Fruit fly (Drosophila melanogaster) whole organism, embryonic: ENCODE data around the gene CG42781.

Experiments used
- Aef1 ChIP-seq: fragments of 200-800 bp; sonication (Bioruptor generic); IDR thresholded peaks from 3 replicates; pipeline ENCODE4 v1.3.6; 2022; ENCODE audit warnings: missing biosample characterization, missing genetic modification characterization
- B-H2 ChIP-seq: fragments of 200-800 bp; sonication (Bioruptor generic); optimal IDR thresholded peaks from 2 replicates; lab custom pipeline; 2018; ENCODE audit warnings: missing biosample characterization, mild to moderate bottlenecking, missing genetic modification characterization
- Bteb2 ChIP-seq: fragments of 200-800 bp; sonication (Bioruptor generic); optimal IDR thresholded peaks from 2 replicates; lab custom pipeline; 2016; ENCODE audit warnings: missing biosample characterization, missing genetic modification characterization
- C15 ChIP-seq: fragments of 200-800 bp; sonication (Bioruptor generic); IDR thresholded peaks from 3 replicates; pipeline ENCODE4 v1.3.6; 2022; ENCODE audit warnings: missing biosample characterization, missing genetic modification characterization
- CG10147 ChIP-seq: fragments of 200-800 bp; sonication (Bioruptor generic); optimal IDR thresholded peaks from 2 replicates; lab custom pipeline; 2019; ENCODE audit warnings: missing biosample characterization, mild to moderate bottlenecking, missing genetic modification characterization, moderate library complexity
- CG12391 ChIP-seq: fragments of 200-800 bp; sonication (Bioruptor generic); optimal IDR thresholded peaks from 3 replicates; lab custom pipeline; 2018; ENCODE audit warnings: missing biosample characterization, mild to moderate bottlenecking, missing genetic modification characterization, moderate library complexity
- CG15269 ChIP-seq: fragments of 200-800 bp; sonication (Bioruptor generic); optimal IDR thresholded peaks from 2 replicates; lab custom pipeline; 2018; ENCODE audit warnings: missing biosample characterization, mild to moderate bottlenecking, missing genetic modification characterization, moderate library complexity
- CG15601 ChIP-seq: fragments of 200-800 bp; sonication (Bioruptor generic); optimal IDR thresholded peaks from 3 replicates; lab custom pipeline; 2019; ENCODE audit warnings: missing biosample characterization, mild to moderate bottlenecking, missing genetic modification characterization, moderate library complexity
- CG1602 ChIP-seq: fragments of 200-800 bp; sonication (Bioruptor generic); optimal IDR thresholded peaks from 3 replicates; lab custom pipeline; 2016; ENCODE audit warnings: missing biosample characterization, missing genetic modification characterization
- CG1603 ChIP-seq: fragments of 200-800 bp; sonication (Bioruptor generic); optimal IDR thresholded peaks from 2 replicates; lab custom pipeline; 2019; ENCODE audit warnings: missing biosample characterization, mild to moderate bottlenecking, missing genetic modification characterization, moderate library complexity
- CG17385 ChIP-seq: fragments of 200-800 bp; sonication (Bioruptor generic); optimal IDR thresholded peaks from 3 replicates; lab custom pipeline; 2018; ENCODE audit warnings: missing biosample characterization, mild to moderate bottlenecking, missing genetic modification characterization
- CG2202 ChIP-seq: fragments of 200-800 bp; sonication (Bioruptor generic); optimal IDR thresholded peaks from 2 replicates; lab custom pipeline; 2018; ENCODE audit warnings: missing biosample characterization, mild to moderate bottlenecking, missing genetic modification characterization
- CG2678 ChIP-seq: fragments of 200-800 bp; sonication (Bioruptor generic); optimal IDR thresholded peaks from 3 replicates; lab custom pipeline; 2019; ENCODE audit warnings: missing biosample characterization, mild to moderate bottlenecking, missing genetic modification characterization, moderate library complexity
- CG2889 ChIP-seq: fragments of 200-800 bp; sonication (Bioruptor generic); IDR thresholded peaks from 3 replicates; pipeline ENCODE4 v1.3.6; 2022; ENCODE audit warnings: missing biosample characterization, missing genetic modification characterization
- CG32532 ChIP-seq: fragments of 200-800 bp; sonication (Bioruptor generic); IDR thresholded peaks from 2 replicates; pipeline ENCODE4 v1.3.6; 2022; ENCODE audit warnings: missing biosample characterization, missing genetic modification characterization
- CG3847 ChIP-seq: fragments of 200-800 bp; sonication (Bioruptor generic); IDR thresholded peaks from 2 replicates; pipeline ENCODE4 v1.3.6; 2022; ENCODE audit warnings: missing biosample characterization, missing genetic modification characterization
- CG4328 ChIP-seq: fragments of 200-800 bp; sonication (Bioruptor generic); optimal IDR thresholded peaks from 3 replicates; lab custom pipeline; 2017; ENCODE audit warnings: missing biosample characterization, missing genetic modification reagents, missing genetic modification characterization
- CG4360 ChIP-seq: fragments of 200-800 bp; sonication (Bioruptor generic); IDR thresholded peaks from 2 replicates; pipeline ENCODE4 v1.3.6; 2022; ENCODE audit warnings: missing biosample characterization, missing genetic modification characterization
- CG43689 ChIP-seq: fragments of 200-800 bp; sonication (Bioruptor generic); IDR thresholded peaks from 2 replicates; pipeline ENCODE4 v1.3.6; 2022; ENCODE audit warnings: missing biosample characterization, missing genetic modification characterization
- CG5180 ChIP-seq: fragments of 200-800 bp; sonication (Bioruptor generic); optimal IDR thresholded peaks from 3 replicates; lab custom pipeline; 2017; ENCODE audit warnings: missing biosample characterization, missing genetic modification characterization, mild to moderate bottlenecking, moderate library complexity, missing genetic modification reagents
- CG9876 ChIP-seq: fragments of 200-800 bp; sonication (Bioruptor generic); optimal IDR thresholded peaks from 2 replicates; lab custom pipeline; 2016; ENCODE audit warnings: missing biosample characterization, missing genetic modification characterization
- CkIIα-i1 ChIP-seq: fragments of 200-800 bp; sonication (Bioruptor generic); IDR thresholded peaks from 2 replicates; pipeline ENCODE4 v1.3.6; 2022; ENCODE audit warnings: missing biosample characterization, missing genetic modification characterization
- D19A ChIP-seq: fragments of 200-800 bp; optimal IDR thresholded peaks from 3 replicates; lab custom pipeline; 2019; ENCODE audit warnings: missing biosample characterization, mild to moderate bottlenecking, missing genetic modification characterization, moderate library complexity
- Deaf1 ChIP-seq: fragments of 200-800 bp; optimal IDR thresholded peaks from 3 replicates; lab custom pipeline; 2019; ENCODE audit warnings: missing biosample characterization, mild to moderate bottlenecking, missing genetic modification characterization, moderate library complexity
- Dfd ChIP-seq, 2 experiments: fragments of >200 bp; optimal IDR thresholded peaks; 2 replicates each; lab custom pipeline; 2017; ENCODE audit warnings: missing biosample characterization in 2 of 2, missing genetic modification characterization in 2 of 2
- Eip74EF ChIP-seq, 2 experiments: fragments of 200-800 bp in 1 of 2; fragments of >200 bp in 1 of 2; sonication (Bioruptor generic) in 1 of 2; optimal IDR thresholded peaks; 2 replicates each; lab custom pipeline; 2017 to 2019; ENCODE audit warnings: missing biosample characterization in 2 of 2, missing genetic modification characterization in 2 of 2, mild to moderate bottlenecking in 1 of 2, moderate library complexity in 1 of 2
- Fer3 ChIP-seq: fragments of 200-800 bp; sonication (Bioruptor generic); optimal IDR thresholded peaks from 2 replicates; lab custom pipeline; 2018; ENCODE audit warnings: missing biosample characterization, mild to moderate bottlenecking, missing genetic modification characterization, moderate library complexity
- GATAe ChIP-seq: fragments of 200-800 bp; sonication (Bioruptor generic); conservative IDR thresholded peaks from 2 replicates; pipeline ENCODE4 v1.3.6; 2022; ENCODE audit warnings: missing biosample characterization, missing genetic modification characterization
- Lim3 ChIP-seq: fragments of 200-800 bp; sonication (Bioruptor generic); IDR thresholded peaks from 2 replicates; pipeline ENCODE4 v1.3.6; 2022; ENCODE audit warnings: missing biosample characterization, missing genetic modification characterization
- Nf-YC ChIP-seq: fragments of 200-800 bp; optimal IDR thresholded peaks from 3 replicates; lab custom pipeline; 2019; ENCODE audit warnings: missing biosample characterization, mild to moderate bottlenecking, missing genetic modification characterization, moderate library complexity
- Optix ChIP-seq: fragments of 200-800 bp; sonication (Bioruptor generic); IDR thresholded peaks from 3 replicates; pipeline ENCODE4 v1.3.6; 2022; ENCODE audit warnings: missing biosample characterization, missing genetic modification characterization
- Xrp1 ChIP-seq: fragments of 200-800 bp; sonication (Bioruptor generic); IDR thresholded peaks from 2 replicates; pipeline ENCODE4 v1.3.6; 2022; ENCODE audit warnings: missing biosample characterization, missing genetic modification characterization
- bcd ChIP-seq: fragments of 200-800 bp; sonication (Bioruptor generic); optimal IDR thresholded peaks from 2 replicates; lab custom pipeline; 2017; ENCODE audit warnings: missing biosample characterization, mild to moderate bottlenecking, missing genetic modification characterization
- bsh ChIP-seq, 2 experiments: fragments of 200-800 bp; sonication (Bioruptor generic); optimal IDR thresholded peaks; 2 replicates each; lab custom pipeline; 2017 to 2018; ENCODE audit warnings: mild to moderate bottlenecking in 2 of 2, missing biosample characterization in 2 of 2, missing genetic modification characterization in 2 of 2, moderate library complexity in 1 of 2
- chinmo ChIP-seq: fragments of 200-800 bp; sonication (Bioruptor generic); IDR thresholded peaks from 4 replicates; pipeline ENCODE4 v1.3.6; 2022; ENCODE audit warnings: missing biosample characterization, missing genetic modification characterization; ENCODE audit not compliant: partially characterized antibody
- ci ChIP-seq: fragments of 200-800 bp; sonication (Bioruptor generic); IDR thresholded peaks from 3 replicates; pipeline ENCODE4 v1.3.6; 2022; ENCODE audit warnings: missing biosample characterization, missing genetic modification characterization
- crp ChIP-seq, 2 experiments: fragments of 200-800 bp; sonication (Bioruptor generic); optimal IDR thresholded peaks; 2 replicates in 1 of 2; 3 replicates in 1 of 2; lab custom pipeline; 2017; ENCODE audit warnings: missing biosample characterization in 2 of 2, missing genetic modification characterization in 2 of 2, mild to moderate bottlenecking in 1 of 2, moderate library complexity in 1 of 2
- dmrt99B ChIP-seq: fragments of 200-800 bp; sonication (Bioruptor generic); optimal IDR thresholded peaks from 2 replicates; lab custom pipeline; 2018; ENCODE audit warnings: missing biosample characterization, mild to moderate bottlenecking, missing genetic modification characterization, moderate library complexity
- emc ChIP-seq: fragments of 200-800 bp; sonication (Bioruptor generic); optimal IDR thresholded peaks from 2 replicates; lab custom pipeline; 2016; ENCODE audit warnings: missing biosample characterization, missing genetic modification characterization
- en ChIP-seq: fragments of 200-800 bp; sonication (Bioruptor generic); optimal IDR thresholded peaks from 2 replicates; lab custom pipeline; 2016; ENCODE audit warnings: missing biosample characterization, missing genetic modification characterization
- esg ChIP-seq: fragments of 200-800 bp; sonication (Bioruptor generic); conservative IDR thresholded peaks from 2 replicates; pipeline ENCODE4 v1.3.6; 2022; ENCODE audit warnings: missing biosample characterization, missing genetic modification characterization
- eyg ChIP-seq: fragments of 200-800 bp; sonication (Bioruptor generic); optimal IDR thresholded peaks from 3 replicates; lab custom pipeline; 2016; ENCODE audit warnings: missing biosample characterization, missing genetic modification characterization
- jing ChIP-seq: fragments of 200-800 bp; sonication (Bioruptor generic); optimal IDR thresholded peaks from 2 replicates; lab custom pipeline; 2018; ENCODE audit warnings: missing biosample characterization, mild to moderate bottlenecking, missing genetic modification characterization
- mirr ChIP-seq: fragments of 200-800 bp; sonication (Bioruptor generic); optimal IDR thresholded peaks from 3 replicates; lab custom pipeline; 2018; ENCODE audit warnings: missing biosample characterization, mild to moderate bottlenecking, missing genetic modification characterization
- nerfin-2 ChIP-seq: fragments of 200-800 bp; sonication (Bioruptor generic); IDR thresholded peaks from 2 replicates; pipeline ENCODE4 v1.3.6; 2022; ENCODE audit warnings: missing biosample characterization, missing genetic modification characterization; ENCODE audit not compliant: partially characterized antibody
- tgo ChIP-seq: fragments of 200-800 bp; sonication (Bioruptor generic); IDR thresholded peaks from 3 replicates; pipeline ENCODE4 v1.3.6; 2022; ENCODE audit warnings: missing biosample characterization, missing genetic modification characterization
- toy ChIP-seq: fragments of 200-800 bp; sonication (Bioruptor generic); IDR thresholded peaks from 2 replicates; pipeline ENCODE4 v1.3.6; 2022; ENCODE audit warnings: missing biosample characterization, missing genetic modification characterization
- unpg ChIP-seq: fragments of 200-800 bp; sonication (Bioruptor generic); optimal IDR thresholded peaks from 3 replicates; lab custom pipeline; 2018; ENCODE audit warnings: missing biosample characterization, mild to moderate bottlenecking, missing genetic modification characterization, moderate library complexity
- zen2 ChIP-seq: fragments of 200-800 bp; sonication (Bioruptor generic); IDR thresholded peaks from 3 replicates; pipeline ENCODE4 v1.3.6; 2022; ENCODE audit warnings: missing biosample characterization, missing genetic modification characterization; ENCODE audit not compliant: partially characterized antibody
- zfh1 ChIP-seq: fragments of 200-800 bp; sonication (Bioruptor generic); IDR thresholded peaks from 3 replicates; pipeline ENCODE4 v1.3.6; 2022; ENCODE audit warnings: missing biosample characterization, missing genetic modification characterization

Gene CG42781

dm6 chrX:7338538-7338937 lies 44.3 kb downstream of the CG42781 start (continued):
- TF ChIP-seq CG4360 (GFP tag; lab: Robert Waterston, UW) (no peak), Lim3 (GFP tag; lab: Robert Waterston, UW) (no peak), Deaf1 (peak; percentile 32), CG15601 (peak; percentile 72), Dfd (GFP tag; optimal IDR thresholded peaks at IDR 0.05; lab: Kevin White, UChicago) (no peak), bsh (GFP tag; optimal IDR thresholded peaks at IDR 0.05; lab: Kevin White, UChicago) (peak in 1 of 2 experiments; percentile 70), chinmo (GFP tag; lab: Robert Waterston, UW) (no peak), C15 (GFP tag; lab: Robert Waterston, UW) (no peak), CG2889 (GFP tag; lab: Robert Waterston, UW) (no peak), Xrp1 (peak; percentile 55; the same call in 1 of the 2 replicates), emc (GFP tag; lab: Kevin White, UChicago) (no peak), ci (GFP tag; lab: Robert Waterston, UW) (peak; percentile 72), CG15269 (tag; lab: Kevin White, UChicago) (peak; percentile 71), nerfin-2 (GFP tag; lab: Robert Waterston, UW) (no peak), CG9876 (GFP tag; lab: Kevin White, UChicago) (no peak), CG10147 (GFP tag; lab: Kevin White, UChicago) (peak; percentile 37), CkIIα-i1 (GFP tag; lab: Robert Waterston, UW) (no peak), dmrt99B (tag; lab: Kevin White, UChicago) (peak; percentile 77), Fer3 (tag; lab: Kevin White, UChicago) (peak; percentile 77), CG4328 (GFP tag; lab: Kevin White, UChicago) (peak; percentile 49), jing (peak; percentile 37), Aef1 (GFP tag; lab: Robert Waterston, UW) (no peak), CG32532 (GFP tag; lab: Robert Waterston, UW) (peak; percentile 55; the same call in 1 of the 2 replicates), CG2202 (tag; lab: Kevin White, UChicago) (peak; percentile 10), CG43689 (no peak), Eip74EF (GFP tag; optimal IDR thresholded peaks at IDR 0.05; lab: Kevin White, UChicago) (peak in 1 of 2 experiments; percentile 34), eyg (GFP tag; lab: Kevin White, UChicago) (peak; percentile 42), CG3847 (GFP tag; lab: Robert Waterston, UW) (peak; percentile 38; the same call in 1 of the 2 replicates), toy (GFP tag; lab: Robert Waterston, UW) (no peak), B-H2 (GFP tag; lab: Kevin White, UChicago) (peak; percentile 56), CG12391 (tag; lab: Kevin White, UChicago) (peak; percentile 68), CG1602 (GFP tag; lab: Kevin White, UChicago) (peak; percentile 47), bcd (GFP tag; lab: Kevin White, UChicago) (peak; percentile 34), CG5180 (peak; percentile 57), unpg (GFP tag; lab: Kevin White, UChicago) (peak; percentile 76), tgo (GFP tag; lab: Robert Waterston, UW) (peak; percentile 34; the same call in 1 of the 3 replicates), mirr (no peak), D19A (peak; percentile 58), Bteb2 (peak; percentile 44), CG17385 (GFP tag; lab: Kevin White, UChicago) (peak; percentile 69), Nf-YC (tag; lab: Kevin White, UChicago) (peak; percentile 36), en (no peak), GATAe (GFP tag; lab: Robert Waterston, UW) (no peak), crp (GFP tag; optimal IDR thresholded peaks at IDR 0.05; lab: Kevin White, UChicago) (no peak), esg (GFP tag; lab: Robert Waterston, UW) (peak; percentile 40; the same call in 1 of the 2 replicates), CG2678 (tag; lab: Kevin White, UChicago) (peak; percentile 83), zen2 (no peak), zfh1 (GFP tag; lab: Robert Waterston, UW) (no peak; the same call in 2 of the 3 replicates), CG1603 (tag; lab: Kevin White, UChicago) (peak; percentile 75), Optix (GFP tag; lab: Robert Waterston, UW) (no peak)
